Worm (Caenorhabditis elegans) whole organism, L4 larva: Measurements from ENCODE around the gene txt-10.

Experiments
- ctbp-1 ChIP-seq: fragments of 200-800 bp; sonication (Bioruptor generic); IDR thresholded peaks from 2 replicates; pipeline ENCODE4 v1.3.6; 2022; ENCODE audit warnings: missing genetic modification reagents, missing genetic modification characterization, missing compliant biosample characterization
- lin-29 ChIP-seq: fragments of 200-800 bp; sonication (Bioruptor generic); IDR thresholded peaks from 2 replicates; pipeline ENCODE4 v1.3.6; 2022; ENCODE audit warnings: missing genetic modification reagents, missing genetic modification characterization, missing compliant biosample characterization
- snpc-4 ChIP-seq: fragments of 150-350 bp; optimal IDR thresholded peaks from 2 replicates; lab custom pipeline; 2014; ENCODE audit warnings: missing biosample characterization, missing genetic modification characterization

- no peak for TF ChIP-seq ctbp-1 (GFP tag; lab: Robert Waterston, UW)
- TF ChIP-seq lin-29 (GFP tag; lab: Robert Waterston, UW): no peak
- no peak for TF ChIP-seq snpc-4
These were observed 48.6 kb downstream of the txt-10 start for ce11 chrV:10483995-10484394.
